Worm (Caenorhabditis elegans): ENCODE data around the gene rgs-6.

rgs-6 gene

ce11 chrX:5697208-5697607 is 36.4 kb downstream of the rgs-6 start, which contains the start of gene W01C8.5:
Gene W01C8.5, minus strand, starts transcription at chrX:5697308.
- TF ChIP-seq xnd-1 (tag; optimal IDR thresholded peaks at IDR 0.05) (no peak), snpc-4 (GFP tag; optimal IDR thresholded peaks at IDR 0.05) (no peak), snpc-4 (tag; optimal IDR thresholded peaks at IDR 0.05) (no peak), snpc-1.3 (tag; optimal IDR thresholded peaks at IDR 0.05; ENCODE audit: insufficient read depth) (no peak)

DNA sequence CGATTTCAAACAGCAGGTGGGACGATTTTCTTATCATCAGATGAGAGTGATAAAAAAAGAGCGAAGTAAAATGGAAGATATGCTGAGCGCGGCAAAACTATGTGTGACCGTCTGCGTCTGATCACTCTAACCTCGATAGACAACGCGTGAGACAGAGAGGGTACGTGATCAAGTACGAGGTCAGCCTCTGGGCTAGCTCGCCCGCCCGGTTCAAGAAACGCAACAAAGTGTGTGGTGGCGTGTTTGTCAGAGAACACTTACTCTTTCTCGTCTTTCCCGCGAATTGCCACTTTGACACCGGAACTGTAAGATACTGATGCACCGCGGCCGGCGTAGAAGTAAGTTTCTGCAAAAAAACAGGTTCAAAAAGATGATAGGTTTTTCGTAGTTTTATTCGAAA is 37.4 kb downstream of the rgs-6 start:
- TF ChIP-seq chd-7 (tag; optimal IDR thresholded peaks at IDR 0.05): peak; percentile 18
- no peak for TF ChIP-seq nhr-120 (GFP tag; IDR thresholded peaks at IDR 0.05)
- peak; percentile 34 for TF ChIP-seq somi-1 (GFP tag; optimal IDR thresholded peaks at IDR 0.05)
- 0 out of 2 replicates have a peak, but pooled peaks have one; percentile 32 for TF ChIP-seq mcd-1 (GFP tag; IDR thresholded peaks at IDR 0.05)
- TF ChIP-seq dox-1 (GFP tag; IDR thresholded peaks at IDR 0.05): peak; percentile 72
- no peak for TF ChIP-seq hsf-1 (GFP tag; IDR thresholded peaks at IDR 0.05)
- peak; percentile 93 for TF ChIP-seq nhr-80 (tag; optimal IDR thresholded peaks at IDR 0.05)
- TF ChIP-seq zfh-2 (GFP tag; conservative IDR thresholded peaks at IDR 0.05): peak; percentile 64
- TF ChIP-seq ztf-6 (GFP tag; IDR thresholded peaks at IDR 0.05): no peak
- no peak for TF ChIP-seq tbx-9 (tag; optimal IDR thresholded peaks at IDR 0.05; ENCODE audit: borderline replicate concordance)
- no peak for TF ChIP-seq die-1 (tag; optimal IDR thresholded peaks at IDR 0.05)
- TF ChIP-seq rcor-1 (GFP tag; IDR thresholded peaks at IDR 0.05): no peak
- TF ChIP-seq lin-54 (GFP tag; optimal IDR thresholded peaks at IDR 0.05): peak; percentile 6
- TF ChIP-seq ZK185.1 (tag; optimal IDR thresholded peaks at IDR 0.05; ENCODE audit: poor library complexity, severe bottlenecking): peak; percentile 19
- TF ChIP-seq cebp-2 (GFP tag; IDR thresholded peaks at IDR 0.05): no peak
- TF ChIP-seq ztf-18 (tag; optimal IDR thresholded peaks at IDR 0.05): no peak
- TF ChIP-seq ztf-28 (GFP tag; IDR thresholded peaks at IDR 0.05): no peak
- TF ChIP-seq xnd-1 (tag; optimal IDR thresholded peaks at IDR 0.05): no peak
- no peak for TF ChIP-seq madf-6 (GFP tag; IDR thresholded peaks at IDR 0.05)
- peak; percentile 75 for TF ChIP-seq ets-4 (GFP tag; optimal IDR thresholded peaks at IDR 0.05)
- no peak for TF ChIP-seq Y53G8AR.9 (GFP tag; conservative IDR thresholded peaks at IDR 0.05)
- 0 out of 2 replicates have a peak, but pooled peaks have one; percentile 21 for TF ChIP-seq cebp-1 (GFP tag; IDR thresholded peaks at IDR 0.05)
- no peak for TF ChIP-seq cebp-1 (tag; optimal IDR thresholded peaks at IDR 0.05)
- peak; percentile 22; the same call in 1 of the 2 replicates for TF ChIP-seq hmg-1.2 (GFP tag; IDR thresholded peaks at IDR 0.05)
- TF ChIP-seq lin-35 (GFP tag; optimal IDR thresholded peaks at IDR 0.05): no peak
- TF ChIP-seq snpc-1.1 (tag; optimal IDR thresholded peaks at IDR 0.05; ENCODE audit: insufficient read depth): no peak
- TF ChIP-seq pbrm-1 (GFP tag; IDR thresholded peaks at IDR 0.05): 0 out of 2 replicates have a peak, but pooled peaks have one; percentile 14
- no peak for TF ChIP-seq ccch-3 (GFP tag; optimal IDR thresholded peaks at IDR 0.05)
- peak; percentile 76 for TF ChIP-seq lin-26 (GFP tag; IDR thresholded peaks at IDR 0.05)
- TF ChIP-seq ekl-4 (GFP tag; IDR thresholded peaks at IDR 0.05): peak; percentile 48; the same call in 1 of the 2 replicates
- no peak for TF ChIP-seq snpc-1.3 (tag; optimal IDR thresholded peaks at IDR 0.05; ENCODE audit: insufficient read depth)
- peak in 1 of 2 experiments; percentile 26 for TF ChIP-seq let-607 (tag; optimal IDR thresholded peaks at IDR 0.05)
- peak; percentile 43 for TF ChIP-seq ztf-22 (GFP tag; optimal IDR thresholded peaks at IDR 0.05)
- 0 out of 2 replicates have a peak, but pooled peaks have one; percentile 38 for TF ChIP-seq C06A6.2 (GFP tag; conservative IDR thresholded peaks at IDR 0.05)
- TF ChIP-seq mes-4 (tag; optimal IDR thresholded peaks at IDR 0.05): no peak
- TF ChIP-seq attf-5 (GFP tag; optimal IDR thresholded peaks at IDR 0.05): peak; percentile 30
- TF ChIP-seq ztf-3 (GFP tag; optimal IDR thresholded peaks at IDR 0.05): no peak
- TF ChIP-seq nfyb-1 (GFP tag; IDR thresholded peaks at IDR 0.05): no peak
- peak; percentile 63; the same call in 1 of the 2 replicates for TF ChIP-seq B0336.3 (GFP tag; IDR thresholded peaks at IDR 0.05)
- peak; percentile 23 for TF ChIP-seq tbp1 (GFP tag; optimal IDR thresholded peaks at IDR 0.05)
- peak; percentile 49 for TF ChIP-seq K11D2.4 (GFP tag; IDR thresholded peaks at IDR 0.05)
- no peak for TF ChIP-seq repo-1 (tag; optimal IDR thresholded peaks at IDR 0.05)
- no peak for TF ChIP-seq F57A8.1 (GFP tag; optimal IDR thresholded peaks at IDR 0.05)
- no peak for TF ChIP-seq snpc-4 (GFP tag; optimal IDR thresholded peaks at IDR 0.05)
- no peak for TF ChIP-seq snpc-4 (tag; optimal IDR thresholded peaks at IDR 0.05)

Measured in whole organism, young adult.